Fruit fly (Drosophila melanogaster) whole organism, embryonic: Measurements from ENCODE around the gene CG43630.
A peak's percentile ranks its signal among the peaks of the same experiment; 100 is the strongest.

Experiments
- ATbp ChIP-seq: fragments of 200-800 bp; sonication (Bioruptor generic); optimal IDR thresholded peaks from 2 replicates; lab custom pipeline; 2017; ENCODE audit warnings: missing biosample characterization, mild to moderate bottlenecking, missing genetic modification characterization, missing genetic modification reagents
- Adf1 ChIP-seq: fragments of 200-800 bp; sonication (Bioruptor generic); IDR thresholded peaks from 2 replicates; pipeline ENCODE4 v1.3.6; 2022; ENCODE audit warnings: missing biosample characterization, missing genetic modification characterization
- CG10147 ChIP-seq: fragments of 200-800 bp; sonication (Bioruptor generic); optimal IDR thresholded peaks from 2 replicates; lab custom pipeline; 2019; ENCODE audit warnings: missing biosample characterization, mild to moderate bottlenecking, missing genetic modification characterization, moderate library complexity
- CG12071 ChIP-seq: fragments of 200-800 bp; sonication (Bioruptor generic); optimal IDR thresholded peaks from 3 replicates; lab custom pipeline; 2018; ENCODE audit warnings: missing biosample characterization, mild to moderate bottlenecking, missing genetic modification characterization
- CG13894 ChIP-seq: fragments of 200-800 bp; sonication (Bioruptor generic); optimal IDR thresholded peaks from 3 replicates; lab custom pipeline; 2018; ENCODE audit warnings: missing biosample characterization, mild to moderate bottlenecking, missing genetic modification characterization, moderate library complexity
- CG14965 ChIP-seq: fragments of 200-800 bp; sonication (Bioruptor generic); optimal IDR thresholded peaks from 2 replicates; lab custom pipeline; 2016; ENCODE audit warnings: missing biosample characterization, missing genetic modification characterization, borderline replicate concordance
- CG15696 ChIP-seq: fragments of 200-800 bp; sonication (Bioruptor generic); optimal IDR thresholded peaks from 2 replicates; lab custom pipeline; 2019; ENCODE audit warnings: missing biosample characterization, mild to moderate bottlenecking, missing genetic modification characterization, moderate library complexity
- CG1602 ChIP-seq: fragments of 200-800 bp; sonication (Bioruptor generic); optimal IDR thresholded peaks from 3 replicates; lab custom pipeline; 2016; ENCODE audit warnings: missing biosample characterization, missing genetic modification characterization
- CG17186 ChIP-seq: fragments of 200-800 bp; sonication (Bioruptor generic); optimal IDR thresholded peaks from 3 replicates; lab custom pipeline; 2017; ENCODE audit warnings: missing biosample characterization, missing genetic modification reagents, missing genetic modification characterization
- CG18599 ChIP-seq: fragments of 200-800 bp; sonication (Bioruptor generic); optimal IDR thresholded peaks from 3 replicates; lab custom pipeline; 2017; ENCODE audit warnings: missing biosample characterization, missing genetic modification characterization, mild to moderate bottlenecking, moderate library complexity, missing genetic modification reagents
- CG30020 ChIP-seq: fragments of 200-800 bp; optimal IDR thresholded peaks from 2 replicates; lab custom pipeline; 2019; ENCODE audit warnings: missing biosample characterization, mild to moderate bottlenecking, missing genetic modification characterization, moderate library complexity
- CG31365 ChIP-seq: fragments of 200-800 bp; sonication (Bioruptor generic); optimal IDR thresholded peaks from 2 replicates; lab custom pipeline; 2018; ENCODE audit warnings: missing biosample characterization, mild to moderate bottlenecking, missing genetic modification characterization
- CG3838 ChIP-seq: fragments of 200-800 bp; sonication (Bioruptor generic); optimal IDR thresholded peaks from 3 replicates; lab custom pipeline; 2016; ENCODE audit warnings: missing biosample characterization, missing genetic modification characterization
- CG42726 ChIP-seq: fragments of 200-800 bp; sonication (Bioruptor generic); IDR thresholded peaks from 2 replicates; pipeline ENCODE4 v1.3.6; 2022; ENCODE audit warnings: missing biosample characterization, missing genetic modification characterization; ENCODE audit not compliant: partially characterized antibody
- CG5245 ChIP-seq: fragments of 200-800 bp; sonication (Bioruptor generic); optimal IDR thresholded peaks from 3 replicates; lab custom pipeline; 2016; ENCODE audit warnings: missing biosample characterization, missing genetic modification characterization
- CG6654 ChIP-seq: fragments of 200-800 bp; sonication (Bioruptor generic); optimal IDR thresholded peaks from 2 replicates; lab custom pipeline; 2017; ENCODE audit warnings: missing biosample characterization, mild to moderate bottlenecking, missing genetic modification characterization
- CG7372 ChIP-seq: fragments of 200-800 bp; sonication (Bioruptor generic); IDR thresholded peaks from 2 replicates; pipeline ENCODE4 v1.3.6; 2022; ENCODE audit warnings: missing biosample characterization, missing genetic modification characterization
- CG8924 ChIP-seq: fragments of 200-800 bp; optimal IDR thresholded peaks from 3 replicates; lab custom pipeline; 2019; ENCODE audit warnings: missing biosample characterization, mild to moderate bottlenecking, missing genetic modification characterization, moderate library complexity
- CG9727 ChIP-seq: fragments of 200-800 bp; sonication (Bioruptor generic); optimal IDR thresholded peaks from 3 replicates; lab custom pipeline; 2017; ENCODE audit warnings: missing biosample characterization, mild to moderate bottlenecking, missing genetic modification characterization
- CG9932 ChIP-seq: fragments of 200-800 bp; sonication (Bioruptor generic); IDR thresholded peaks from 2 replicates; pipeline ENCODE4 v1.3.6; 2022; ENCODE audit warnings: missing biosample characterization, missing genetic modification characterization
- Camta ChIP-seq: fragments of 200-800 bp; sonication (Bioruptor generic); optimal IDR thresholded peaks from 2 replicates; lab custom pipeline; 2016; ENCODE audit warnings: missing biosample characterization, missing genetic modification characterization
- Chrac-16 ChIP-seq: fragments of 200-800 bp; sonication (Bioruptor generic); optimal IDR thresholded peaks from 3 replicates; lab custom pipeline; 2016; ENCODE audit warnings: missing biosample characterization, missing genetic modification characterization
- D19A ChIP-seq: fragments of 200-800 bp; optimal IDR thresholded peaks from 3 replicates; lab custom pipeline; 2019; ENCODE audit warnings: missing biosample characterization, mild to moderate bottlenecking, missing genetic modification characterization, moderate library complexity
- Dad ChIP-seq: fragments of 200-800 bp; sonication (Bioruptor generic); optimal IDR thresholded peaks from 3 replicates; lab custom pipeline; 2016; ENCODE audit warnings: missing biosample characterization, missing genetic modification characterization
- Eip74EF ChIP-seq, 2 experiments: fragments of 200-800 bp in 1 of 2; fragments of >200 bp in 1 of 2; sonication (Bioruptor generic) in 1 of 2; optimal IDR thresholded peaks; 2 replicates each; lab custom pipeline; 2017 to 2019; ENCODE audit warnings: missing biosample characterization in 2 of 2, missing genetic modification characterization in 2 of 2, mild to moderate bottlenecking in 1 of 2, moderate library complexity in 1 of 2
- Fer3 ChIP-seq: fragments of 200-800 bp; sonication (Bioruptor generic); optimal IDR thresholded peaks from 2 replicates; lab custom pipeline; 2018; ENCODE audit warnings: missing biosample characterization, mild to moderate bottlenecking, missing genetic modification characterization, moderate library complexity
- NC2β ChIP-seq: fragments of 200-800 bp; sonication (Bioruptor generic); optimal IDR thresholded peaks from 2 replicates; lab custom pipeline; 2016; ENCODE audit warnings: missing biosample characterization, missing genetic modification characterization
- Optix ChIP-seq: fragments of 200-800 bp; sonication (Bioruptor generic); IDR thresholded peaks from 3 replicates; pipeline ENCODE4 v1.3.6; 2022; ENCODE audit warnings: missing biosample characterization, missing genetic modification characterization
- Sry-β ChIP-seq: fragments of 200-800 bp; sonication (Bioruptor generic); optimal IDR thresholded peaks from 2 replicates; lab custom pipeline; 2018; ENCODE audit warnings: missing biosample characterization, mild to moderate bottlenecking, missing genetic modification characterization, moderate library complexity
- ato ChIP-seq: fragments of 200-800 bp; sonication (Bioruptor generic); IDR thresholded peaks from 2 replicates; pipeline ENCODE4 v1.3.6; 2022; ENCODE audit warnings: missing biosample characterization, missing genetic modification characterization; ENCODE audit not compliant: partially characterized antibody
- br ChIP-seq: fragments of >200 bp; optimal IDR thresholded peaks from 2 replicates; lab custom pipeline; 2017
- cato ChIP-seq: fragments of 200-800 bp; sonication (Bioruptor generic); optimal IDR thresholded peaks from 2 replicates; lab custom pipeline; 2016; ENCODE audit warnings: missing biosample characterization, missing genetic modification characterization, borderline replicate concordance
- crp ChIP-seq, 2 experiments: fragments of 200-800 bp; sonication (Bioruptor generic); optimal IDR thresholded peaks; 2 replicates in 1 of 2; 3 replicates in 1 of 2; lab custom pipeline; 2017; ENCODE audit warnings: missing biosample characterization in 2 of 2, missing genetic modification characterization in 2 of 2, mild to moderate bottlenecking in 1 of 2, moderate library complexity in 1 of 2
- da ChIP-seq: fragments of 200-800 bp; sonication (Bioruptor generic); optimal IDR thresholded peaks from 2 replicates; lab custom pipeline; 2016; ENCODE audit warnings: missing biosample characterization, missing genetic modification characterization
- dpn ChIP-seq, 2 experiments: fragments of 200-800 bp; sonication (Bioruptor generic); optimal IDR thresholded peaks; 3 replicates each; lab custom pipeline; 2016; ENCODE audit warnings: missing biosample characterization in 2 of 2, missing genetic modification characterization in 2 of 2
- emc ChIP-seq: fragments of 200-800 bp; sonication (Bioruptor generic); optimal IDR thresholded peaks from 2 replicates; lab custom pipeline; 2016; ENCODE audit warnings: missing biosample characterization, missing genetic modification characterization
- fd3F ChIP-seq: fragments of 200-800 bp; sonication (Bioruptor generic); optimal IDR thresholded peaks from 2 replicates; lab custom pipeline; 2018; ENCODE audit warnings: missing biosample characterization, mild to moderate bottlenecking, missing genetic modification characterization, moderate library complexity
- fd96Cb ChIP-seq: fragments of 200-800 bp; sonication (Bioruptor generic); optimal IDR thresholded peaks from 2 replicates; lab custom pipeline; 2018; ENCODE audit warnings: missing biosample characterization, mild to moderate bottlenecking, missing genetic modification characterization, moderate library complexity
- fru ChIP-seq: fragments of >200 bp; optimal IDR thresholded peaks from 2 replicates; lab custom pipeline; 2017
- grau ChIP-seq: fragments of 200-800 bp; optimal IDR thresholded peaks from 3 replicates; lab custom pipeline; 2019; ENCODE audit warnings: missing biosample characterization, mild to moderate bottlenecking, missing genetic modification characterization, moderate library complexity
- ind ChIP-seq: fragments of 200-800 bp; sonication (Bioruptor generic); optimal IDR thresholded peaks from 3 replicates; lab custom pipeline; 2016; ENCODE audit warnings: missing biosample characterization, missing genetic modification characterization
- mirr ChIP-seq: fragments of 200-800 bp; sonication (Bioruptor generic); optimal IDR thresholded peaks from 3 replicates; lab custom pipeline; 2018; ENCODE audit warnings: missing biosample characterization, mild to moderate bottlenecking, missing genetic modification characterization
- oc ChIP-seq: fragments of 200-800 bp; sonication (Bioruptor generic); optimal IDR thresholded peaks from 2 replicates; lab custom pipeline; 2018; ENCODE audit warnings: missing biosample characterization, mild to moderate bottlenecking, missing genetic modification characterization, moderate library complexity
- pnt ChIP-seq: fragments of 200-800 bp; sonication (Bioruptor generic); optimal IDR thresholded peaks from 3 replicates; lab custom pipeline; 2016; ENCODE audit warnings: missing biosample characterization, missing genetic modification characterization
- ranshi ChIP-seq: fragments of 200-800 bp; sonication (Bioruptor generic); IDR thresholded peaks from 2 replicates; pipeline ENCODE4 v1.3.6; 2022; ENCODE audit warnings: missing biosample characterization, missing genetic modification characterization
- schlank ChIP-seq: fragments of 200-800 bp; sonication (Bioruptor generic); optimal IDR thresholded peaks from 2 replicates; lab custom pipeline; 2018; ENCODE audit warnings: missing biosample characterization, mild to moderate bottlenecking, missing genetic modification characterization
- scrt ChIP-seq: fragments of 200-800 bp; sonication (Bioruptor generic); optimal IDR thresholded peaks from 2 replicates; lab custom pipeline; 2018; ENCODE audit warnings: missing biosample characterization, mild to moderate bottlenecking, missing genetic modification characterization, moderate library complexity
- sens ChIP-seq: fragments of 200-800 bp; sonication (Bioruptor generic); peaks from one replicate; lab custom pipeline; 2016; ENCODE audit warnings: missing biosample characterization, missing genetic modification characterization
- sima ChIP-seq: fragments of 200-800 bp; sonication (Bioruptor generic); optimal IDR thresholded peaks from 2 replicates; lab custom pipeline; 2016; ENCODE audit warnings: missing biosample characterization, missing genetic modification characterization
- wor ChIP-seq: fragments of 200-800 bp; sonication (Bioruptor generic); IDR thresholded peaks from 2 replicates; pipeline ENCODE4 v1.3.6; 2022; ENCODE audit warnings: missing biosample characterization, missing genetic modification characterization

CG43630 gene

dm6 chr3R:12719627-12720343 is 43.7 kb upstream of the CG43630 start (continued):
- no peak for TF ChIP-seq CG9932
- peak; percentile 42 for TF ChIP-seq Fer3
- TF ChIP-seq CG9727 (GFP tag; lab: Kevin White, UChicago): peak; percentile 32
- TF ChIP-seq CG7372: no peak
- TF ChIP-seq dpn (GFP tag; optimal IDR thresholded peaks at IDR 0.05; lab: Kevin White, UChicago): peak; percentile 18 to 31
- no peak for TF ChIP-seq CG15696
- no peak for TF ChIP-seq CG31365 (tag; lab: Kevin White, UChicago)
- peak; percentile 8 for TF ChIP-seq ind
- TF ChIP-seq ATbp (GFP tag; lab: Kevin White, UChicago): peak; percentile 9
- TF ChIP-seq grau: peak; percentile 43
- no peak for TF ChIP-seq CG12071 (GFP tag; lab: Kevin White, UChicago)
- TF ChIP-seq Eip74EF (GFP tag; optimal IDR thresholded peaks at IDR 0.05; lab: Kevin White, UChicago): no peak
- TF ChIP-seq crp (GFP tag; optimal IDR thresholded peaks at IDR 0.05; lab: Kevin White, UChicago): no peak
- TF ChIP-seq NC2β: no peak
- no peak for TF ChIP-seq emc
- no peak for TF ChIP-seq br (lab: Kevin White, UChicago)
- no peak for TF ChIP-seq schlank
- peak; percentile 51 for TF ChIP-seq CG10147 (GFP tag; lab: Kevin White, UChicago)
- no peak for TF ChIP-seq CG14965
- TF ChIP-seq ranshi (GFP tag; lab: Robert Waterston, UW): no peak
- TF ChIP-seq CG5245 (GFP tag; lab: Kevin White, UChicago): no peak
- no peak for TF ChIP-seq Optix (GFP tag; lab: Robert Waterston, UW)
- no peak for TF ChIP-seq pnt (GFP tag; lab: Kevin White, UChicago)
- TF ChIP-seq fd3F (GFP tag; lab: Kevin White, UChicago): no peak
- no peak for TF ChIP-seq sens (GFP tag; lab: Kevin White, UChicago)
- no peak for TF ChIP-seq cato (GFP tag; lab: Kevin White, UChicago)
- peak; percentile 98 for TF ChIP-seq D19A (tag; lab: Kevin White, UChicago)
- TF ChIP-seq scrt (GFP tag; lab: Kevin White, UChicago): peak; percentile 30
- TF ChIP-seq CG42726 (GFP tag; lab: Robert Waterston, UW): 0 out of 2 replicates have a peak, but pooled peaks have one; percentile 29
- TF ChIP-seq sima (GFP tag; lab: Kevin White, UChicago): no peak
- peak; percentile 32 for TF ChIP-seq fd96Cb
- TF ChIP-seq ato (GFP tag; lab: Robert Waterston, UW): peak; percentile 37; the same call in 1 of the 2 replicates
- TF ChIP-seq oc (tag; lab: Kevin White, UChicago): no peak
- TF ChIP-seq Sry-β (GFP tag; lab: Kevin White, UChicago): no peak
- no peak for TF ChIP-seq fru (lab: Kevin White, UChicago)
- no peak for TF ChIP-seq CG6654 (GFP tag; lab: Kevin White, UChicago)
- no peak for TF ChIP-seq Chrac-16 (GFP tag; lab: Kevin White, UChicago)
- no peak for TF ChIP-seq CG30020 (tag; lab: Kevin White, UChicago)
- TF ChIP-seq CG17186: no peak
- TF ChIP-seq CG3838 (GFP tag; lab: Kevin White, UChicago): no peak
- TF ChIP-seq wor (GFP tag; lab: Robert Waterston, UW): no peak
- peak; percentile 79 for TF ChIP-seq CG18599
- TF ChIP-seq Adf1 (GFP tag; lab: Robert Waterston, UW): no peak; the same call in 1 of the 2 replicates
- no peak for TF ChIP-seq CG1602 (GFP tag; lab: Kevin White, UChicago)
- no peak for TF ChIP-seq Dad (GFP tag; lab: Kevin White, UChicago)
- no peak for TF ChIP-seq Camta (GFP tag; lab: Kevin White, UChicago)
- TF ChIP-seq CG13894 (tag; lab: Kevin White, UChicago): peak; percentile 94
- TF ChIP-seq CG8924: peak; percentile 24
- peak; percentile 9 for TF ChIP-seq mirr (GFP tag; lab: Kevin White, UChicago)
- TF ChIP-seq da (GFP tag; lab: Kevin White, UChicago): no peak
